Fruit fly (Drosophila melanogaster) whole organism, prepupa: ENCODE data around the gene crm.

Source experiments
- CG32006 ChIP-seq: fragments of 200-800 bp; sonication (Bioruptor generic); optimal IDR thresholded peaks from 3 replicates; lab custom pipeline; 2017; ENCODE audit warnings: missing biosample characterization, mild to moderate bottlenecking, missing genetic modification characterization
- CG4318 ChIP-seq: fragments of 200-800 bp; sonication (Bioruptor generic); optimal IDR thresholded peaks from 3 replicates; lab custom pipeline; 2017; ENCODE audit warnings: missing biosample characterization, mild to moderate bottlenecking, missing genetic modification characterization
- Hr39 ChIP-seq: fragments of 200-800 bp; sonication (Bioruptor generic); optimal IDR thresholded peaks from 2 replicates; lab custom pipeline; 2016; ENCODE audit warnings: missing biosample characterization, missing genetic modification characterization
- eg ChIP-seq: fragments of 200-800 bp; sonication (Bioruptor generic); IDR thresholded peaks from 3 replicates; pipeline ENCODE4 v1.3.6; 2022; ENCODE audit warnings: missing biosample characterization, missing genetic modification characterization
- pdm3 ChIP-seq: fragments of 200-800 bp; sonication (Bioruptor generic); optimal IDR thresholded peaks from 3 replicates; lab custom pipeline; 2016; ENCODE audit warnings: missing biosample characterization, missing genetic modification characterization

DNA sequence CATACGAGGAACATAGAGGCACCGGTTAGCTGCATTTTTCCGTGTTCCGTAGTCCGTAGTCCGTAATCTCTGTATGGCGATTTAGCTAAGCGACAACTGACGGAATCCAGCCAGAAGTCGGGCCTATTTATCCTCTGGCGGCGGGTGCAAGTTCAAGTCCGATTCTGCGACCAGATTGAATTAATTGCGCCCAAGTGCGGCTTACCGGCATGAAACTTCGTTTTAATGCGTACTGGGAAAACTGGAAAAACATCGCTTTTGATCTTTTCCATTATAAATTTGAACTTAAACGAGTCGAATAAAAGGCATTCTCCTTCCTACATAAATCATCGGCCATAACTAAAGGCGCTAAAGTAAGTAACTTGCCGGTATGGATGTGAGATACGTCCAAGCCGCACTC lies 44.8 kb downstream of the crm start, which contains the start of gene dyw:
- TF ChIP-seq Hr39 (GFP tag; lab: Kevin White, UChicago) = no peak
- no peak for TF ChIP-seq CG4318 (GFP tag; lab: Kevin White, UChicago)
- no peak for TF ChIP-seq eg (GFP tag; lab: Robert Waterston, UW)
- TF ChIP-seq CG32006 (GFP tag; lab: Kevin White, UChicago) = no peak
- no peak for TF ChIP-seq pdm3 (GFP tag; lab: Kevin White, UChicago)
